Worm (Caenorhabditis elegans) whole organism, L4/young adult: Measurements from ENCODE around the gene T15B12.1.

Experiments
- dao-5 ChIP-seq: sonication (generic microtip); optimal IDR thresholded peaks from 2 replicates; lab custom pipeline; 2016; ENCODE audit warnings: missing genotype, missing genetic modification characterization, moderate library complexity, missing compliant biosample characterization
- him-1 ChIP-seq: sonication (generic microtip); optimal IDR thresholded peaks from 2 replicates; lab custom pipeline; 2016; ENCODE audit warnings: missing genotype, missing genetic modification reagents, missing genetic modification characterization, missing compliant biosample characterization

DNA sequence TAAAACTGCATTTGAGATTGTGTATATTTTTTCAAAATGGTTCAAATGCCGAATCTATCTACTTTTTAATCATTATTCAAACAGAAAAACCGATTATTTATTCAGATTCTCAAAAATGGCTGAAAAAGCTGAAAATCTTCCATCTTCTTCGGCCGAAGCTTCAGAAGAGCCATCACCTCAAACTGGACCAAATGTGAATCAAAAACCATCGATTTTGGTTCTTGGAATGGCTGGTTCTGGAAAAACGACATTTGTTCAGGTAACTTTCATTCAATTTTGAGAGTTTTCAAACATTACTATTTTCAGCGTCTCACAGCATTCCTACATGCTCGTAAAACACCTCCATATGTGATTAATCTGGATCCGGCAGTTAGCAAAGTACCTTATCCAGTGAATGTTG lies 29.1 kb upstream of the T15B12.1 start, which contains the start of gene gop-2:
- TF ChIP-seq him-1 (tag; lab: Kevin White, UChicago) (no peak), dao-5 (tag; lab: Kevin White, UChicago) (no peak)
